Worm (Caenorhabditis elegans) whole organism, young adult: ENCODE results near the gene tag-281.

ENCODE experiments used
- F22D6.2 ChIP-seq: sonication (generic microtip); optimal IDR thresholded peaks from 2 replicates; lab custom pipeline; 2016; ENCODE audit warnings: mild to moderate bottlenecking, missing genetic modification characterization, missing compliant biosample characterization
- F49E8.2 ChIP-seq: sonication (generic microtip); optimal IDR thresholded peaks from 3 replicates; lab custom pipeline; 2017; ENCODE audit warnings: missing genetic modification characterization, mild to moderate bottlenecking, missing compliant biosample characterization, antibody characterized with exemption, moderate library complexity; ENCODE audit not compliant: insufficient read depth
- T26A5.8 ChIP-seq: sonication (generic microtip); optimal IDR thresholded peaks from 2 replicates; lab custom pipeline; 2016; ENCODE audit warnings: missing genetic modification characterization, missing compliant biosample characterization
- bed-1 ChIP-seq: fragments of 200-800 bp; sonication (Bioruptor generic); IDR thresholded peaks from 2 replicates; pipeline ENCODE4 v1.3.6; 2022; ENCODE audit warnings: missing genetic modification reagents, missing genetic modification characterization, missing compliant biosample characterization
- ceh-27 ChIP-seq: fragments of 200-800 bp; sonication (Bioruptor generic); optimal IDR thresholded peaks from 2 replicates; lab custom pipeline; 2018; ENCODE audit warnings: mild to moderate bottlenecking, missing genetic modification characterization, moderate library complexity, missing compliant biosample characterization
- efl-1 ChIP-seq: fragments of 150-350 bp; optimal IDR thresholded peaks from 2 replicates; lab custom pipeline; 2014; ENCODE audit warnings: missing biosample characterization, missing genetic modification reagents, missing genetic modification characterization
- mcd-1 ChIP-seq: fragments of 200-800 bp; sonication (Bioruptor generic); IDR thresholded peaks from 2 replicates; pipeline ENCODE4 v1.3.6; 2022; ENCODE audit warnings: missing genetic modification reagents, missing genetic modification characterization, missing compliant biosample characterization
- mel-28 ChIP-seq: sonication (generic microtip); optimal IDR thresholded peaks from 2 replicates; lab custom pipeline; 2016; ENCODE audit warnings: borderline replicate concordance, mild to moderate bottlenecking, missing genetic modification characterization, missing compliant biosample characterization
- rpc-1 ChIP-seq, 2 experiments: fragments of 150-350 bp in 1 of 2; sonication (generic microtip) in 1 of 2; optimal IDR thresholded peaks; 2 replicates each; lab custom pipeline; 2014 to 2018; ENCODE audit warnings: missing biosample characterization in 1 of 2, missing genetic modification characterization in 1 of 2, missing genetic modification reagents in 1 of 2, missing genotype in 1 of 2
- unc-130 ChIP-seq: sonication (generic microtip); optimal IDR thresholded peaks from 2 replicates; lab custom pipeline; 2016; ENCODE audit warnings: missing genetic modification reagents, missing genetic modification characterization, missing compliant biosample characterization
- ztf-18 ChIP-seq: sonication (generic microtip); optimal IDR thresholded peaks from 2 replicates; lab custom pipeline; 2016; ENCODE audit warnings: missing genotype, mild to moderate bottlenecking, missing genetic modification characterization, missing compliant biosample characterization

- TF ChIP-seq rpc-1 (optimal IDR thresholded peaks at IDR 0.05; lab: Kevin White, UChicago) (no peak), rpc-1 (tag; optimal IDR thresholded peaks at IDR 0.05; lab: Kevin White, UChicago) (no peak), T26A5.8 (no peak), mcd-1 (GFP tag; lab: Robert Waterston, UW) (no peak), mel-28 (tag; lab: Kevin White, UChicago) (no peak), ztf-18 (no peak), unc-130 (no peak), ceh-27 (no peak), F49E8.2 (tag; lab: Kevin White, UChicago) (no peak), efl-1 (GFP tag; lab: Kevin White, UChicago) (no peak), F22D6.2 (no peak), bed-1 (GFP tag; lab: Robert Waterston, UW) (no peak)
These were observed 29.8 kb upstream of the tag-281 start, which contains the start of gene Y57A10C.8 for ce11 chrII:12429743-12430142.
